Worm (Caenorhabditis elegans) whole organism, young adult: Measurements from ENCODE around the gene cpt-2.

Experiments used
- C06A6.2 ChIP-seq: fragments of 200-800 bp; sonication (Bioruptor generic); conservative IDR thresholded peaks from 2 replicates; pipeline ENCODE4 v1.3.6; 2022; ENCODE audit warnings: missing genetic modification characterization, missing compliant biosample characterization
- F57C9.4 ChIP-seq: sonication (generic microtip); optimal IDR thresholded peaks from 2 replicates; lab custom pipeline; 2017; ENCODE audit warnings: mild to moderate bottlenecking, missing genetic modification characterization, missing compliant biosample characterization
- ZK185.1 ChIP-seq: sonication (generic microtip); optimal IDR thresholded peaks from 2 replicates; lab custom pipeline; 2016; ENCODE audit warnings: mild to moderate bottlenecking, missing genetic modification characterization, missing compliant biosample characterization; ENCODE audit not compliant: poor library complexity, severe bottlenecking
- aptf-3 ChIP-seq: fragments of 200-800 bp; sonication (Bioruptor generic); IDR thresholded peaks from 2 replicates; pipeline ENCODE4 v1.3.6; 2022; ENCODE audit warnings: missing genetic modification characterization, missing compliant biosample characterization
- cebp-2 ChIP-seq: fragments of 200-800 bp; sonication (Bioruptor generic); IDR thresholded peaks from 2 replicates; pipeline ENCODE4 v1.3.6; 2022; ENCODE audit warnings: missing genetic modification characterization, missing compliant biosample characterization
- gei-17 ChIP-seq: fragments of 200-800 bp; sonication (Bioruptor generic); optimal IDR thresholded peaks from 2 replicates; lab custom pipeline; 2018; ENCODE audit warnings: mild to moderate bottlenecking, missing genetic modification characterization, missing compliant biosample characterization
- him-1 ChIP-seq: sonication (generic microtip); optimal IDR thresholded peaks from 2 replicates; lab custom pipeline; 2016; ENCODE audit warnings: missing genotype, missing genetic modification reagents, missing genetic modification characterization, missing compliant biosample characterization
- lag-1 ChIP-seq: fragments of 200-800 bp; sonication (Bioruptor generic); IDR thresholded peaks from 2 replicates; pipeline ENCODE4 v1.3.6; 2022; ENCODE audit warnings: missing genetic modification reagents, missing genetic modification characterization, missing compliant biosample characterization
- lsl-1 ChIP-seq: fragments of 200-800 bp; sonication (Bioruptor generic); optimal IDR thresholded peaks from 2 replicates; lab custom pipeline; 2018; ENCODE audit warnings: mild to moderate bottlenecking, missing genetic modification characterization, moderate library complexity, missing compliant biosample characterization
- nfyb-1 ChIP-seq: fragments of 200-800 bp; sonication (Bioruptor generic); IDR thresholded peaks from 2 replicates; pipeline ENCODE4 v1.3.6; 2022; ENCODE audit warnings: missing genetic modification reagents, missing genetic modification characterization, missing compliant biosample characterization
- ztf-22 ChIP-seq: fragments of 200-800 bp; sonication (Bioruptor generic); optimal IDR thresholded peaks from 2 replicates; lab custom pipeline; 2018; ENCODE audit warnings: mild to moderate bottlenecking, missing genetic modification characterization, moderate library complexity, missing compliant biosample characterization

- TF ChIP-seq lag-1 (GFP tag; lab: Robert Waterston, UW) (no peak), him-1 (tag; lab: Kevin White, UChicago) (no peak), F57C9.4 (tag; lab: Kevin White, UChicago) (no peak), C06A6.2 (GFP tag; lab: Robert Waterston, UW) (no peak), nfyb-1 (GFP tag; lab: Robert Waterston, UW) (no peak), gei-17 (GFP tag; lab: Kevin White, UChicago) (no peak), cebp-2 (GFP tag; lab: Robert Waterston, UW) (no peak), lsl-1 (GFP tag; lab: Kevin White, UChicago) (no peak), ZK185.1 (tag; lab: Kevin White, UChicago) (no peak), ztf-22 (no peak), aptf-3 (no peak)
These were observed 50.6 kb downstream of the cpt-2 start, which contains the start of gene best-7 for ce11 chrIV:11230069-11230468.
